Worm (Caenorhabditis elegans) whole organism, L1 larva: Measurements from ENCODE around the gene F14D7.12.

Experiments
- C04F5.9 ChIP-seq: sonication (generic microtip); optimal IDR thresholded peaks from 2 replicates; lab custom pipeline; 2016; ENCODE audit warnings: missing genetic modification characterization, missing compliant biosample characterization
- Y116A8C.19 ChIP-seq: sonication (generic microtip); optimal IDR thresholded peaks from 2 replicates; lab custom pipeline; 2016; ENCODE audit warnings: missing compliant biosample characterization, missing genetic modification characterization, borderline replicate concordance
- ceh-82 ChIP-seq, 3 experiments: fragments of 150-350 bp in 1 of 3; sonication (generic microtip) in 2 of 3; optimal IDR thresholded peaks; 2 replicates each; lab custom pipeline; 2014 to 2017; ENCODE audit warnings: missing biosample characterization in 3 of 3, missing genetic modification characterization in 3 of 3
- ceh-88 ChIP-seq: fragments of 200-800 bp; sonication (Bioruptor generic); IDR thresholded peaks from 2 replicates; pipeline ENCODE4 v1.3.6; 2022; ENCODE audit warnings: missing genetic modification characterization, missing compliant biosample characterization
- ceh-90 ChIP-seq: sonication (generic microtip); optimal IDR thresholded peaks from 2 replicates; lab custom pipeline; 2016; ENCODE audit warnings: missing genetic modification characterization, missing compliant biosample characterization
- ces-1 ChIP-seq: fragments of 150-350 bp; optimal IDR thresholded peaks from 2 replicates; lab custom pipeline; 2014; ENCODE audit warnings: missing biosample characterization, missing genetic modification reagents, missing genetic modification characterization
- dpl-1 ChIP-seq, 3 experiments: fragments of 150-350 bp in 2 of 3; sonication (generic microtip) in 1 of 3; optimal IDR thresholded peaks; 2 replicates each; lab custom pipeline; 2014 to 2017; ENCODE audit warnings: missing biosample characterization in 3 of 3, missing genetic modification characterization in 3 of 3, missing genetic modification reagents in 3 of 3
- dsc-1 ChIP-seq: sonication (generic microtip); optimal IDR thresholded peaks from 2 replicates; lab custom pipeline; 2016; ENCODE audit warnings: mild to moderate bottlenecking, missing genetic modification characterization, missing compliant biosample characterization
- efl-3 ChIP-seq: fragments of 200-800 bp; sonication (Bioruptor generic); optimal IDR thresholded peaks from 2 replicates; lab custom pipeline; 2018; ENCODE audit warnings: mild to moderate bottlenecking, missing genetic modification characterization, missing compliant biosample characterization
- elt-2 ChIP-seq: sonication (generic microtip); optimal IDR thresholded peaks from 2 replicates; lab custom pipeline; 2016; ENCODE audit warnings: missing genetic modification characterization, mild to moderate bottlenecking, inconsistent platforms, missing compliant biosample characterization, missing genetic modification reagents
- fkh-4 ChIP-seq: sonication (generic microtip); optimal IDR thresholded peaks from 2 replicates; lab custom pipeline; 2016; ENCODE audit warnings: missing compliant biosample characterization, missing genetic modification characterization, borderline replicate concordance
- fos-1 ChIP-seq: fragments of 150-350 bp; optimal IDR thresholded peaks from 2 replicates; lab custom pipeline; 2014; ENCODE audit warnings: missing biosample characterization, missing genetic modification characterization
- grh-1 ChIP-seq: fragments of 200-800 bp; sonication (Bioruptor generic); IDR thresholded peaks from 2 replicates; pipeline ENCODE4 v1.3.6; 2022; ENCODE audit warnings: missing genetic modification reagents, missing genetic modification characterization, missing compliant biosample characterization
- hlh-17 ChIP-seq: fragments of 200-800 bp; sonication (Bioruptor generic); optimal IDR thresholded peaks from 2 replicates; lab custom pipeline; 2018; ENCODE audit warnings: missing genetic modification characterization, mild to moderate bottlenecking, missing compliant biosample characterization, moderate library complexity, borderline replicate concordance
- hpl-2 ChIP-seq: fragments of 150-350 bp; optimal IDR thresholded peaks from 2 replicates; lab custom pipeline; 2014; ENCODE audit warnings: missing biosample characterization, missing genetic modification reagents, missing genetic modification characterization
- jun-1 ChIP-seq: fragments of 150-350 bp; optimal IDR thresholded peaks from 2 replicates; lab custom pipeline; 2014; ENCODE audit warnings: missing biosample characterization, missing genetic modification reagents, missing genetic modification characterization
- lin-35 ChIP-seq, 2 experiments: fragments of 150-350 bp; optimal IDR thresholded peaks; 2 replicates each; lab custom pipeline; 2014; ENCODE audit warnings: missing biosample characterization in 2 of 2, missing genetic modification characterization in 2 of 2, missing genetic modification reagents in 2 of 2
- mab-9 ChIP-seq: fragments of 200-800 bp; sonication (Bioruptor generic); IDR thresholded peaks from 2 replicates; pipeline ENCODE4 v1.3.6; 2022; ENCODE audit warnings: missing genetic modification reagents, missing genetic modification characterization, missing compliant biosample characterization
- mep-1 ChIP-seq: fragments of 150-350 bp; optimal IDR thresholded peaks from 2 replicates; lab custom pipeline; 2014; ENCODE audit warnings: missing biosample characterization, missing genetic modification characterization
- nhr-11 ChIP-seq: fragments of 150-350 bp; optimal IDR thresholded peaks from 2 replicates; lab custom pipeline; 2014; ENCODE audit warnings: missing biosample characterization, missing genetic modification characterization
- nhr-12 ChIP-seq: sonication (generic microtip); optimal IDR thresholded peaks from 2 replicates; lab custom pipeline; 2017; ENCODE audit warnings: missing biosample characterization, missing genetic modification characterization
- nhr-19 ChIP-seq: fragments of 200-800 bp; sonication (Bioruptor generic); conservative IDR thresholded peaks from 2 replicates; pipeline ENCODE4 v1.3.6; 2022; ENCODE audit warnings: missing genetic modification characterization, missing compliant biosample characterization
- nhr-20 ChIP-seq: sonication (generic microtip); optimal IDR thresholded peaks from 2 replicates; lab custom pipeline; 2016; ENCODE audit warnings: mild to moderate bottlenecking, missing genetic modification characterization, missing compliant biosample characterization
- nhr-28 ChIP-seq: fragments of 150-350 bp; optimal IDR thresholded peaks from 2 replicates; lab custom pipeline; 2014; ENCODE audit warnings: missing biosample characterization, missing genetic modification characterization
- nhr-84 ChIP-seq: sonication (generic microtip); optimal IDR thresholded peaks from 2 replicates; lab custom pipeline; 2017; ENCODE audit warnings: missing biosample characterization, missing genetic modification characterization
- nhr-90 ChIP-seq: sonication (generic microtip); optimal IDR thresholded peaks from 2 replicates; lab custom pipeline; 2016; ENCODE audit warnings: mild to moderate bottlenecking, missing genetic modification characterization, missing compliant biosample characterization; ENCODE audit not compliant: poor library complexity
- rnt-1 ChIP-seq: sonication (generic microtip); optimal IDR thresholded peaks from 2 replicates; lab custom pipeline; 2016; ENCODE audit warnings: mild to moderate bottlenecking, missing genetic modification characterization, moderate library complexity, missing compliant biosample characterization
- snpc-4 ChIP-seq: fragments of 150-350 bp; optimal IDR thresholded peaks from 2 replicates; lab custom pipeline; 2014; ENCODE audit warnings: missing biosample characterization, missing genetic modification characterization
- unc-62 ChIP-seq: fragments of 150-350 bp; optimal IDR thresholded peaks from 2 replicates; lab custom pipeline; 2014; ENCODE audit warnings: missing biosample characterization, missing genetic modification reagents, missing genetic modification characterization
- unc-86 ChIP-seq: sonication (generic microtip); optimal IDR thresholded peaks from 2 replicates; lab custom pipeline; 2016; ENCODE audit warnings: missing genetic modification characterization, missing compliant biosample characterization
- vab-15 ChIP-seq: sonication (generic microtip); optimal IDR thresholded peaks from 2 replicates; lab custom pipeline; 2017; ENCODE audit warnings: missing genotype, mild to moderate bottlenecking, missing genetic modification characterization, missing compliant biosample characterization
- zip-4 ChIP-seq: fragments of 200-800 bp; sonication (Bioruptor generic); optimal IDR thresholded peaks from 2 replicates; lab custom pipeline; 2018; ENCODE audit warnings: mild to moderate bottlenecking, missing genetic modification characterization, moderate library complexity, missing compliant biosample characterization

The F14D7.12 gene

DNA sequence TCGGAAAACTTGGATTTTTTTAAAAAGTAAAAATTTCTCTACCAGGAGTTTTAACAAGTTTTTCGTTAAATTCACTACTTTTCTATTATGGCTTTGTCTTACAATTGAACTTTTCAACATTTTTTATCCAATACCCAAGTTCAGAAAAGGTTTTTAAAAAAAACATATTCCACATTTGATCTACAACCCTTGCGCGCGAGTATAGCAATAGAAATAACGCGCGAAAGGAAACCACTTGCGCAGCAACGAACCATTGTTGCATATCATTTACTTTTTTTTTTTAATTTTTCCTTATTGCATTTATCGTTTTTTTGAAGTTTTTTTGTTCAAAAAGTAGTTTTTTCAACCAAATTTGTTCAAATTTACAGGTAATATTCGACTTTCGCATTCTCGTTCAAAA lies 14.0 kb upstream of the F14D7.12 start, which contains the start of gene F40G12.11:
Gene F40G12.11 (plus strand): TSS at position 369 of the 400 bp plus-strand sequence.
- TF ChIP-seq mep-1 (tag; lab: Kevin White, UChicago) (no peak), efl-3 (GFP tag; lab: Kevin White, UChicago) (no peak), dpl-1 (GFP tag; optimal IDR thresholded peaks at IDR 0.05; lab: Kevin White, UChicago) (no peak), nhr-11 (tag; lab: Kevin White, UChicago) (no peak), rnt-1 (tag; lab: Kevin White, UChicago) (no peak)

DNA sequence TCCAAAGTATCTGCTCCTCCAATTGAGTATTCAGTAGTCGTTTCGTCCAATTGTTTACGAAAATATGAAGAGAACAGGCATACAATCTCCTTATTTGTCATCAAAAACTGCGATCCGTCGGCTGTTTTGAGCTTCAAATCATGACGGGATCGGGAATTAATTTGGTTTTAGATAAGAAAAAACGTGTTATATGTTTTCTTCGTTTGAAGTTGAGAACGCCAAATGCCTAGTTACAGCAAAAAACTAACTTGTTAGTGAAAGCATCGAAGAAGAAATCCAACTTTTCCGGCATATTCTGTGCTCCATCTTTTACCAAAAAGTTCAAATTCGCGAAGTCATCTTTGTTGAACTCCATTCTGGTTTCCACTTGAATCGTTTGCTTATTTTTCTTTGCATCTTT lies 10.5 kb upstream of the F14D7.12 start, which contains the start of gene F14D7.1:
Gene F14D7.1 (minus strand): TSS at position 101 of the 400 bp plus-strand sequence.
- TF ChIP-seq unc-86 (tag; lab: Kevin White, UChicago) (no peak), dpl-1 (GFP tag; optimal IDR thresholded peaks at IDR 0.05; lab: Kevin White, UChicago) (no peak), fkh-4 (tag; lab: Kevin White, UChicago) (no peak), nhr-20 (tag; lab: Kevin White, UChicago) (no peak), nhr-19 (GFP tag; lab: Robert Waterston, UW) (no peak), C04F5.9 (no peak), fos-1 (no peak), grh-1 (GFP tag; lab: Robert Waterston, UW) (no peak), jun-1 (tag; lab: Kevin White, UChicago) (no peak)

ce11 chrV:14290636-14291035 lies 9.2 kb upstream of the F14D7.12 start, which contains the start of gene F14D7.18:
Gene F14D7.18, minus strand, starts transcription at chrV:14290736.
- TF ChIP-seq nhr-90 (tag; lab: Kevin White, UChicago) (no peak), nhr-28 (tag; lab: Kevin White, UChicago) (no peak), vab-15 (tag; lab: Kevin White, UChicago) (no peak), ces-1 (GFP tag; lab: Kevin White, UChicago) (no peak), dsc-1 (tag; lab: Kevin White, UChicago) (no peak), mab-9 (GFP tag; lab: Robert Waterston, UW) (no peak), zip-4 (GFP tag; lab: Kevin White, UChicago) (no peak), hlh-17 (GFP tag; lab: Kevin White, UChicago) (no peak)

ce11 chrV:14293667-14294194 lies 6.1 kb upstream of the F14D7.12 start, which contains the start of gene F14D7.2:
Gene F14D7.2, minus strand, starts transcription at chrV:14293717.
- TF ChIP-seq lin-35 (GFP tag; optimal IDR thresholded peaks at IDR 0.05; lab: Kevin White, UChicago) (no peak), ceh-90 (tag; lab: Kevin White, UChicago) (no peak), unc-86 (tag; lab: Kevin White, UChicago) (no peak), rnt-1 (tag; lab: Kevin White, UChicago) (no peak), elt-2 (tag; lab: Kevin White, UChicago) (no peak), Y116A8C.19 (tag; lab: Kevin White, UChicago) (no peak), nhr-84 (no peak), hpl-2 (no peak), fkh-4 (tag; lab: Kevin White, UChicago) (no peak), efl-3 (GFP tag; lab: Kevin White, UChicago) (no peak), unc-62 (GFP tag; lab: Kevin White, UChicago) (no peak), nhr-19 (GFP tag; lab: Robert Waterston, UW) (no peak), ceh-82 (tag; optimal IDR thresholded peaks at IDR 0.05; lab: Kevin White, UChicago) (no peak), snpc-4 (tag; lab: Kevin White, UChicago) (no peak), vab-15 (tag; lab: Kevin White, UChicago) (no peak), nhr-90 (tag; lab: Kevin White, UChicago) (no peak), ceh-88 (GFP tag; lab: Robert Waterston, UW) (no peak), nhr-12 (tag; lab: Kevin White, UChicago) (no peak)
